Worm (Caenorhabditis elegans): ENCODE measurements around the gene pqn-39.

- TF ChIP-seq dao-5 (tag; optimal IDR thresholded peaks at IDR 0.05) (no peak), him-1 (tag; optimal IDR thresholded peaks at IDR 0.05) (no peak), W03F9.2 (tag; optimal IDR thresholded peaks at IDR 0.05) (no peak)
Observed at ce11 chrX:14012417-14012816, 43.9 kb upstream of the pqn-39 start, which contains the start of gene tbc-19.

All from whole organism, L4/young adult.